Worm (Caenorhabditis elegans): ENCODE data around the gene abu-9.

Gene abu-9

DNA sequence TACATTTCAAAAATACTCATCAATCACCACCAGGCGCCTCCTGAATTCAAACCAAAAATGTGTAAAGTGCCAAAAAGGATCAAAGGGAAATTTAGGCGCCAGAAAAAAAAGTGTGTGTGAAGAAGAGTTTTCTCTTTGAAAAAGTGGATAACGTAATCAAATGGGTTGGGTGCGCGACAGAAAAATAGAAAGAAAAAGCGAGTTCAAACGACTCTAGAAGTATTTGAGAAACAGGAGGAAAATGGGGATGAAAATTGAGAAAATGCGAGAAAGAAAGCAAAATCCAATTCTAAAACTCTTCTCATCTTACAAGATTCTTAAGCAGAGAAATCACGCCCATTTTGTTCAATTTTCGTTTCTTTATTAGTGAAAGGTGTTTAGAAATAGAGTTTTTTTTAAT lies 13.4 kb upstream of the abu-9 start:
- TF ChIP-seq fkh-4 (tag; optimal IDR thresholded peaks at IDR 0.05; ENCODE audit: borderline replicate concordance) (no peak), ets-5 (GFP tag; IDR thresholded peaks at IDR 0.05) (no peak), nhr-12 (tag; optimal IDR thresholded peaks at IDR 0.05) (no peak), lin-15B (tag; optimal IDR thresholded peaks at IDR 0.05) (no peak), fkh-10 (GFP tag; optimal IDR thresholded peaks at IDR 0.05) (peak; percentile 39), aly-2 (tag; optimal IDR thresholded peaks at IDR 0.05) (no peak), nhr-84 (tag; optimal IDR thresholded peaks at IDR 0.05) (no peak), dsc-1 (tag; optimal IDR thresholded peaks at IDR 0.05) (no peak), lin-14 (GFP tag; optimal IDR thresholded peaks at IDR 0.05) (peak; percentile 9), xbp-1 (tag; optimal IDR thresholded peaks at IDR 0.05) (no peak), mab-9 (GFP tag; IDR thresholded peaks at IDR 0.05) (no peak), Y116A8C.19 (tag; optimal IDR thresholded peaks at IDR 0.05; ENCODE audit: borderline replicate concordance) (no peak), pax-3 (tag; optimal IDR thresholded peaks at IDR 0.05) (no peak), tbx-2 (tag; optimal IDR thresholded peaks at IDR 0.05) (no peak), egl-27 (tag; optimal IDR thresholded peaks at IDR 0.05) (no peak), nhr-85 (tag) (peak; percentile 18), zip-4 (GFP tag; optimal IDR thresholded peaks at IDR 0.05) (no peak), jun-1 (tag; optimal IDR thresholded peaks at IDR 0.05) (no peak), sox-4 (tag; optimal IDR thresholded peaks at IDR 0.05) (no peak), ceh-82 (tag; optimal IDR thresholded peaks at IDR 0.05) (no peak), pqm-1 (tag; optimal IDR thresholded peaks at IDR 0.05) (no peak), ceh-88 (GFP tag; IDR thresholded peaks at IDR 0.05) (no peak)

DNA sequence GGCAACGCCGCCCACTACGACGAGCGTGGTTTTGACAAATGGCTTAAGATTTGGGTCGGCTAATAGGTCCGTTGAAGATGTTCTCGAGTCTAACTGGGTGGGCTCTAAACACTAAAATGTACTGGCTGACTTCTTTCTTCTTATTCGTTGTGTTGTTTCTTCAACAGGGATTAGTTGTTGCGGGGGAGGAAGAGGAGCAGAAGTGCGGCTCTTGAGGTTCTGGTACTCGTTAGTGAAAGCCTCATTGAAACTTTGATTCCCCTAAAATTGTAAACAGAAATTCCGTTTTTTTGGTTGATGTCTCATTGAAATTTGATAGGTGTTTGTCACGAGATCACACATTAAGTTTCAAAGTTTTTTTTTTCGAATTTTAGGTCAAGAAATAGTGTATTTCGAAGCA lies 11.2 kb upstream of the abu-9 start:
- TF ChIP-seq dsc-1 (tag; optimal IDR thresholded peaks at IDR 0.05): peak; percentile 69
- no peak for TF ChIP-seq blmp-1 (tag; optimal IDR thresholded peaks at IDR 0.05)
- no peak for TF ChIP-seq elt-3 (tag; optimal IDR thresholded peaks at IDR 0.05)
- no peak for TF ChIP-seq nhr-28 (tag; optimal IDR thresholded peaks at IDR 0.05)

DNA sequence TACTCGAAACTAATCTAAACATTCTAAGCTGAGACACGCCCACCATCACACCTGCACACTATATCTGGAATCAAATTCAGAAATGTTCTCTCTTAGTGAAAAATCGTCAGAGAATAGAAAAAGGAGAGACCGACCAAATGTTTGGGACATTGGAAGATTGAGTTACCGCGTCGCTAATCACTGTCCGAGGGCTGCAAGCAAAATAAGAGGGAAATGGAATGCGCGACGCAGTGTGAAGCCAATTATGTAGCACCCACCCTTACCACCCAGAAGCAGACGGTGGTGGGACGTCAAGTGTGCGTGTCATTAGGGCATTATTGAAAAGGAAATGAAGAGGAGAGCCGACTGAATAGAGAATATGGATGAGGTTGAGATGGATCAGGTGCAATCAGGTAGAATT lies 10.3 kb upstream of the abu-9 start:
- TF ChIP-seq hlh-17 (GFP tag; optimal IDR thresholded peaks at IDR 0.05; ENCODE audit: borderline replicate concordance) (no peak), lin-14 (GFP tag; optimal IDR thresholded peaks at IDR 0.05) (peak; percentile 40)

DNA sequence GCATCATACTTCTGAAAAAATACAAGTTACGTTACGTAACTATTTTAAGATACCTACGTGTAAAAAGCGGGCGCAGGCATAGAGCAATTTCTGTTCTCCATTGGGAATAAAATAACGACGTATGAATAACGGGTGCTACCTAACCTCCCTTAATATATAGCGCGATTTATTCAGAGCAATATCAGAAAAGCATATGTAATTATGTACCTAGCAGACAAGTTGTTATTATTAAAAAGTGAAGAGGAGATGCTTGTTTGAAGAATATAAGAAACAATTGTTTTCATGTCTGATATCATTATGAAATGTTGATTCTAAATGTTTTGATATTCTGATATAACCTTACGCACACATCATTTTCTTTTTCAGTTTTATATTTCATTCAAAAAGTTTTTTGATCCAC lies 3.0 kb upstream of the abu-9 start, which contains the start of gene srh-11:
srh-11 (minus strand) TSS at position 101 of the 400 bp plus-strand sequence.
- TF ChIP-seq fkh-8 (tag; optimal IDR thresholded peaks at IDR 0.05) (no peak), nhr-90 (tag; optimal IDR thresholded peaks at IDR 0.05; ENCODE audit: poor library complexity) (no peak), fkh-4 (tag; optimal IDR thresholded peaks at IDR 0.05; ENCODE audit: borderline replicate concordance) (no peak), zip-4 (GFP tag; optimal IDR thresholded peaks at IDR 0.05) (no peak), nhr-12 (tag; optimal IDR thresholded peaks at IDR 0.05) (no peak), lin-39 (tag; optimal IDR thresholded peaks at IDR 0.05) (no peak), lir-3 (tag; optimal IDR thresholded peaks at IDR 0.05; ENCODE audit: poor library complexity) (no peak), tlp-1 (tag; optimal IDR thresholded peaks at IDR 0.05) (no peak), snpc-4 (tag; optimal IDR thresholded peaks at IDR 0.05) (no peak), efl-3 (GFP tag; optimal IDR thresholded peaks at IDR 0.05) (no peak), lsy-2 (tag; optimal IDR thresholded peaks at IDR 0.05) (no peak), zag-1 (tag; optimal IDR thresholded peaks at IDR 0.05) (no peak), alr-1 (tag; optimal IDR thresholded peaks at IDR 0.05; ENCODE audit: borderline replicate concordance) (no peak)

DNA sequence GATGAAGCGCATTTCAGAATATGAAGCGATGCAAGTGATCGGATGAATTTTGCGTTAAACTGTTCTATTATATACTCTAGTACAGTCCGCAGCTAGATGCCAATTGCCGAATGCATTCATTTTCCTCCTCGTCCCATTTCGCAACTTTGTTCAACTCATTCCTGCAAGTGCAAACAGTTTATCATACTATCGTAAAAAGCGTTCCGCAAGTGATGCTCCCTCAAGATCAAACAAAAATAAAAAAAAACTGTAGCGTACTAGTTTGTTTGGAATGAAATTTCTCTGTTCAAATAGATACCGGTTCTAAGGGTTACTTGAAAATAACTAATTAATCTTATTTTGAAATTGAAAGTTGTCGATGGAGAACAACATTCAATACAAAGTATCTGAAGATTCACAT lies 1.0 kb upstream of the abu-9 start, which contains the start of gene pqn-57:
pqn-57 (minus strand) TSS at position 101 of the 400 bp plus-strand sequence.
- no peak for TF ChIP-seq pag-3 (tag; optimal IDR thresholded peaks at IDR 0.05; ENCODE audit: borderline replicate concordance, insufficient read depth)
- no peak for TF ChIP-seq jun-1 (tag; optimal IDR thresholded peaks at IDR 0.05)
- TF ChIP-seq pax-3 (tag; optimal IDR thresholded peaks at IDR 0.05): no peak
